Fruit fly (Drosophila melanogaster): ENCODE data around the gene snsl.

Gene snsl

DNA sequence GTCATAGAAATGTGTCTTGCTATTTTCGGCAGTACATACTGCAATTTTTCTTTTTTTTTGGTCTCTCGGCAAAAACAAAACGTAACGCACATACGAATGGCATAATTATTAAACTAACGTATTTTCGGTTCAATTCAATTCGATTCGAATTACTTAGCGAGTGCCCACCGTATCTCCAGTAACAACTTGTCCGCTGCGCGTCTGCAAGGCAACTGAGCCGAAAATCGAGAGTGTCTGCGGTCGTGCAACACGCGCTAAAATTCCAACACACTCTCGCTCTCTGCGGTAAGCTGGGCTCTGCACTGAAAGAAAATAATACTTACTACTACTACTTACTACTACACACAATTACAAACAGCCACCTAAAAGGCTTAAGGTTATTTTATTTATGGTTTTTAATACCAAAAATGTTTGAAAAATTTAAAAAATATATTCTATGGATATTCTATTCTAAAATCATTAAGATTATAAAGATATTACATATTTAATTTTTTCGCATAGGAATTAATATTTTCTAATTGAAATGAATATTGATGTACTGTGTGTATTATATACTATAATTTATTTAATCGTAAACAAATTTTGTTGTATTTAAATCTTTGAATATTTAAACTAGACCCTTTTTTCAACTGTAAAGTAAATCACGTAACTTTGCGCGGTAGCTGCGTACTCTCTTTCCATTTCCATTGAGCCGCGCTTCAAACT, at the start of gene snsl:
snsl (minus strand) TSS at position 217 of the 705 bp plus-strand sequence.
- TF ChIP-seq usp (GFP tag; optimal IDR thresholded peaks at IDR 0.05) (no peak), EcR (GFP tag; optimal IDR thresholded peaks at IDR 0.05) (no peak), Dll (optimal IDR thresholded peaks at IDR 0.05) (no peak), CG8478 (optimal IDR thresholded peaks at IDR 0.05) (no peak), psq (optimal IDR thresholded peaks at IDR 0.05) (no peak), pan (optimal IDR thresholded peaks at IDR 0.05) (no peak)

DNA sequence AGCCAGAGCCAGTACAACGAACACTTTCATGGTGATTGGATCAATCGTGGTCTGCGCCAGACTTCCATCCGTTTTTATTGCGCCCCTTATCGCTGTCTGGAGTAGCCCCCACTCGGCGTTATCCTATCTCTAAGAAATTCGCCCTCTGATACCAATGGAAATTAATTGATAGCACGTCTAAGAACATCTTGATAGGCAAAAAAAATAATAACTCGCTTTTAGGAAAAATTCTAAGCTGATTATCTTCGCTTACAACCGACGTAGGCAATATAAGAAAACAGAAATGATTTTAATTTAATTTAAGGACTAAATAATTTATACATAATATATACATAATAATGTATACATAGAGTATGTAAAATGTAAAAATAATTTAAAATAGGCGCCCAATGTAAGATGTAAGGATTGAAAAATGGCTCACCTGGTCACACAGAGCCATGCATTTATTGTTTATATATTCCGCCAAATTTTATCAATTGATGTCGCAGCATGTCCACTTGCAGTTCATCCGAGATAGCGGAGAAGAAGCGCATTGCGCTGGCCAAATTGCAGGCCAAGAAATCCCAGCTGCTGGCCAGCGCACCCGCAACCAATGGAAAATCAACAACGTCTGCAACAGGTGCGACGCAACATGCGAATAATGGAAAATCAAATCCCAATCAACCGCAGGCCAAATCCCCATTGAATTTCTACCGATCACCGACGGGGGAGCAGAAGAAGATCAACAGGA, 48.7 kb upstream of the snsl start, which contains the start of the genes Jon25Bi and Marcal1:
Jon25Bi (minus strand) TSS at position 51 of the 730 bp plus-strand sequence.
Marcal1 (plus strand) TSS at position 416 of the 730 bp plus-strand sequence.
- TF ChIP-seq psq (optimal IDR thresholded peaks at IDR 0.05) (no peak), usp (GFP tag; optimal IDR thresholded peaks at IDR 0.05) (no peak), pan (optimal IDR thresholded peaks at IDR 0.05) (no peak), EcR (GFP tag; optimal IDR thresholded peaks at IDR 0.05) (no peak), Dll (optimal IDR thresholded peaks at IDR 0.05) (no peak), CG8478 (optimal IDR thresholded peaks at IDR 0.05) (no peak)

DNA sequence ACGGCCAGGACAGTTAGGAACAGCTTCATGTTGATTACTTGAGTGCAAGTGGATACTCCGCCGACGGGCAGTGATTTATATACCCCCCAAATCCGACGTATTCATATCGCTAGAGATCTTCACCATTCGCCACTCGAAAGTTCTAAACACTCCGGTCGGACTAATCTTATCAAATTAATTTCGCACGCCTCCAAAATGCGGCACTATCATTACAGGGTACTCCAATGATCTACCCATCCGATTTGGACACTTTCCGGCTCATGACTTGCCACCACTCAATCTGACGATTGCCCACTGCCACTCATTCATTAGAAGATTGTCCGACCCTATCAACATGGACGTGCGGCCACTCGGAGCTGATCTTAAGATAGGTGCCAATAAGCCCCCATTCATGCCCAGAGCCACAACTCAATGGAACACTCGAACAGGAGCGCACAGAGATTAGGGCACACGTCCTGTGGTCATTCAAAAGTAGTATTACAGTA, 46.6 kb upstream of the snsl start, which contains the start of gene Jon25Bii:
Jon25Bii (minus strand) TSS at position 51 of the 485 bp plus-strand sequence.
- TF ChIP-seq pan (optimal IDR thresholded peaks at IDR 0.05) (no peak), CG8478 (optimal IDR thresholded peaks at IDR 0.05) (no peak), Dll (optimal IDR thresholded peaks at IDR 0.05) (no peak), EcR (GFP tag; optimal IDR thresholded peaks at IDR 0.05) (no peak), psq (optimal IDR thresholded peaks at IDR 0.05) (no peak), usp (GFP tag; optimal IDR thresholded peaks at IDR 0.05) (no peak)

DNA sequence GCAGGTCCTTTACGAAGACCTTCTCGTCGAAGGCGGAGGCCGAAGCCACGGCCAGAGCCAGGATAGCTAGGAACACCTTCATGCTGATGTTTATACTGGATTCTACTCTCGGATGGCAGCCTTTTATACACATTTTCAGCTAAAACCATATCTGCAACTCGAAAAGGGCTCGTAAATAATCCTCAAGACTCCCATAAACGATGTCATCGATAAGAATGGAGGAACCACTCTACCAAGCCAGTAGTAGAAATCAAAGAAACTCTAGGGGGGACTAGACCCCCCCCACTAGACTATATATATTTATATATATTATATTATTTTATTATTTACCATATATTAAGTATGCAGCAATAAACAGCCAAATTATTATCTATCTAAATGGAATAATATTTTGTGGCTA, 44.1 kb upstream of the snsl start, which contains the start of gene Jon25Biii:
Jon25Biii (minus strand) TSS at position 101 of the 400 bp plus-strand sequence.
- no peak for TF ChIP-seq psq (optimal IDR thresholded peaks at IDR 0.05)

DNA sequence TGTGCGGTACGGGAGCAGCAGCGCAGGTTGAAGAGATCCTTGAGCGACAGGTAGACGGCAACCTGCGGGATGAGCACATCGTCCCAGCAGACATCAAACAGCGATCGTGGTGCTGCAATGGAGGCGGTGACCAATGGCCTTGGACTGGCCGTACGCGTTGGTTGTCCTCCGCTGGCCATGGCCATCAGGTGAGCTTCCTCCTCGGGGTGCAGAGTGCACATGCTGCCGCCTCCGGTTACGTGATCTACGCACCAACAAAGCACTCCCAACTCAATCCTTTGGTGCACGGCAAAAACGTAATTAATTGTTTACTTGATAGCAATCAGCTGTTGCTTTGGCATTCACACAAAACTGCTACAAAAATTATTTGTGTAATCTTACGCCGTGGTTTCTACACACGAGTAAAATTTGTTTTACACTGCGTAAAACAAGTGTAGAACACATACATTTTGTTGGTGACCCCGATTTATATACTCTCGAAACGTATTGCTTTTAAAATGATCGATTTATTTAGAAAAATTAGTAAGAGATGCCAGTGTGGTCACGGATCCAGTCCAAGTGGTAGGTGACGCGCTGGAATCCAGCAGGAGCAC, 43.0 kb upstream of the snsl start, which contains the start of gene jet:
jet (minus strand) TSS at position 332 of the 593 bp plus-strand sequence.
- TF ChIP-seq EcR (GFP tag; optimal IDR thresholded peaks at IDR 0.05): no peak
- TF ChIP-seq Dll (optimal IDR thresholded peaks at IDR 0.05): no peak
- no peak for TF ChIP-seq pan (optimal IDR thresholded peaks at IDR 0.05)
- TF ChIP-seq psq (optimal IDR thresholded peaks at IDR 0.05): no peak
- no peak for TF ChIP-seq CG8478 (optimal IDR thresholded peaks at IDR 0.05)
- TF ChIP-seq usp (GFP tag; optimal IDR thresholded peaks at IDR 0.05): no peak

DNA sequence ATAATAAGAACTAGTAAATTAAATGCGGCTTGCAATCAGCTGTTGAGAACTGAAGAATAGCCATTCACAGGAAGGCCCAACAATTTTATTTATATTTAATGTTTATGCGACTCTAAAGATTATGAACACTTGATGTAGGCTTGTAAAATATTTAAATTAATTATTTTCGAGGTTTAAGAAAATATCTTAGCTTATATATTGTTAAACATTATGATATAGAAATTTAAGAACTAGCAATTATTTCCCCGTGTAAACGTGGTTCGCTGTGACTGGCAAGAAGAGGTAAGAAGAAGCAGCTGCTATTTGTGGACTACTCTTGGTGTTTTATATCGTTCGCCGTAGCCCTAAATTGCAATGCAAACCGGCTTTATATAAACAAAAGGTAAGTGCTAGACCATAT, 38.7 kb upstream of the snsl start, which contains the start of the genes mRpL24 and betaggt-I:
mRpL24 (minus strand) TSS at position 62 of the 400 bp plus-strand sequence.
betaggt-I (plus strand) TSS at position 280 of the 400 bp plus-strand sequence.
- no peak for TF ChIP-seq CG8478 (optimal IDR thresholded peaks at IDR 0.05)

DNA sequence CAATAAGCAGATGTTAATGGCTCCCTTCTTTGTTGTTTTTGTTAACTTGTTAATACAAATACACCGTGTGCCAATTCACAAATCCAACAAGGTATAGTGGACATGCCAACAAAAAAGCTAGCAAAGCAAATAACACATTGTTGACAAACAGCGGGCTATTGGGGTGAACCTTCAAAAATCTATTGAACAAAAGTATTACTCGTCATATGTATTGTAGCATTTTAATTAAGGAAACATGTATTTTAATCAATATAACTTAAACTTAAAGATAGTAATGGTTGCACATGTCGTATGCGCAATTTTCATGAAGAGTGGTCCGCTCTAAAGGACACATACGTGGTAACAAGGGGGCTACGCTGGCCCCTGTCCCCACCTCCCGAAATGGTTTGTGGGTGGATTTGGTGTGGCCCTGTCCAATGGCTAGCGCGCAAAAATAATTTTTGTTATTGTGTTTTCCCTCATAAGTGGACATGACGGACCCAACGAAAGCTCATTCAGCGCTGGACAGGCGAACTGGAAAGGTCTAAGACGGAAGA, 35.8 kb upstream of the snsl start, which contains the start of gene synr:
synr (plus strand) TSS at position 486 of the 536 bp plus-strand sequence.
- TF ChIP-seq Dll (optimal IDR thresholded peaks at IDR 0.05) (no peak), pan (optimal IDR thresholded peaks at IDR 0.05) (no peak), usp (GFP tag; optimal IDR thresholded peaks at IDR 0.05) (no peak), EcR (GFP tag; optimal IDR thresholded peaks at IDR 0.05) (no peak), psq (optimal IDR thresholded peaks at IDR 0.05) (no peak), CG8478 (optimal IDR thresholded peaks at IDR 0.05) (no peak)

DNA sequence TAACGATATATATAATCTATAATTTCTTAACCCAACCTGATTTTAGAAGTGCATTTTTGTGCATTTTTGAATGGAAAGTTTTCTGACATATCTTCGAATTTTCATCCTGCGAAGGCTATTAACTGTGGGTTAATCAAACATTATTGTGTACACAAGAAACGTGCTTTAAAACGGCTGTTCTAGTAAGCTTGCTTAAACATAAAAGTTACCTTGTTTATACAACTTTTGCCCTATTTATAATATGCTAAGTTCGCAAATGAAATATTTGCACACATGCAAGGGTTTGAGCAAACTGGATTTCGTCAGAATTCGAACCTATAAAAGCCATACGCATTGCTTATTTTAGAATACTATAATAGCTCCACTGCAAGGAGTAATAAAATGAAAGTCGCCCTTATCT, 30.5 kb upstream of the snsl start, which contains the start of gene Sgs1:
Sgs1 (plus strand) TSS at position 350 of the 400 bp plus-strand sequence.
- no peak for TF ChIP-seq pan (optimal IDR thresholded peaks at IDR 0.05)
- no peak for TF ChIP-seq usp (GFP tag; optimal IDR thresholded peaks at IDR 0.05)
- no peak for TF ChIP-seq Dll (optimal IDR thresholded peaks at IDR 0.05)
- TF ChIP-seq CG8478 (optimal IDR thresholded peaks at IDR 0.05): no peak
- TF ChIP-seq EcR (GFP tag; optimal IDR thresholded peaks at IDR 0.05): no peak
- TF ChIP-seq psq (optimal IDR thresholded peaks at IDR 0.05): no peak

DNA sequence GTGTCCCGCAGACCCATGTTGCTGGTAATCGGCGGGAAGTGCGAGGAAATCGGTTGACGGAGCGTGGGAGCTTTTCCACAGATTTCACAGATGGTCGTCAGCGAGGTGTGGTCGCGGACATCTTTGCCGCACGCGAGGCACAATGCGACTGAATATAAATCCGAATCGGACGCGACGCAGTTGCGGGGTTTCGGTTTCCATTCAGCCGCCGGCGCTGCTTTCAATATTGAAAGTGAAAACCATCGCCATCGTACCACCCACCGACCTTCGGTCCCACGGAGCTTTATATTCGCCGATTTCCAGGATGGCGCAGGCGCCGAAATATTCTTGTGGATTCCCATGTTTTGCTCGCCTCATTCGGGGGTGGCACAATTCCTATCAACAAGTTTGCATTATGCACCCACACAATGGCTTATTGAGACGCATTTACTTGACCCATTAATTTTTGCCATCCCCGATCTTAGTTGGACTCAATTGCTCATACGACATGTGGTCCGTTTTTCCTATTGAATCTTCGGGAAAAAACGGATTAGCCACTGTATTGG, 29.8 kb upstream of the snsl start, which contains the start of gene hoe2:
hoe2 (minus strand) TSS at position 126 of the 545 bp plus-strand sequence.
- no peak for TF ChIP-seq CG8478 (optimal IDR thresholded peaks at IDR 0.05)
- TF ChIP-seq EcR (GFP tag; optimal IDR thresholded peaks at IDR 0.05): no peak

DNA sequence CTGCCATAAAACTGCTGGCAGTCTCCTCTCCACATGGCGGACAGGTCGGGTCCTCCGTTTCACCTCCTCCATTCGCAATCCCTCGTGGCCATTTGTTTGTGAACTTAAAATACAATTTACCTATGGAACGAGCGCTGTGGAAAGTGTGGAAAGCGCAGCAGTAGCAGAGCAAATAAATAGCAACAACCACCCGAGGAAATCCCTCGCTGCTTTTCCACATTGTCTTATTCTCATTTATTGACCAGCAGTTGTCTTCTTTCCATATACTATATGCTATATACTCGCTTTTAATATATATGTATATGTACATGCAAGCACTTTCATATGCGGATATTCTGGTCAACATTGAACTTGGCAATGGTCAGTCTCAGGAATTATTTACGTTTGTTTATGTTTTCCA, 25.7 kb upstream of the snsl start, which contains the start of gene hoe1:
hoe1 (minus strand) TSS at position 101 of the 400 bp plus-strand sequence.
- TF ChIP-seq CG8478 (optimal IDR thresholded peaks at IDR 0.05) (no peak), psq (optimal IDR thresholded peaks at IDR 0.05) (no peak), usp (GFP tag; optimal IDR thresholded peaks at IDR 0.05) (no peak), pan (optimal IDR thresholded peaks at IDR 0.05) (no peak), Dll (optimal IDR thresholded peaks at IDR 0.05) (no peak), EcR (GFP tag; optimal IDR thresholded peaks at IDR 0.05) (no peak)

DNA sequence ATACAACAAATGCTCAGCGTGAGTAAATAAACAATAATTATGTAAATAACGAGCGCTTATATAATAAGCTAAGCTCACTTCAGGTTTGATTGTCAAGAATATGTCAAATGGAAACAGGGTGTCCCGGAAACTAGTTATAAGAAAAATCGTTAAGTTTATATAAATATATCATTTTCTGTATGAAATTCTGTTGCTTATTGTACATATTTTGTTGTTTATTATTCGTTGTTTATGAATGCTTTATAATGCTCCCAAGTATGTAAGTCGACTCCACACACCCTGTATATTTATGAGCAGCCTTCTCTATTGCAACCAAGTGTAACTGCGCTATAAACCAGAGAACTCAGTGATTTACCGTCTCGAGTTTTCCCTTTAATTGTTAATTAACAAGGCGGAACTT, 24.0 kb upstream of the snsl start:
- TF ChIP-seq pan (optimal IDR thresholded peaks at IDR 0.05) (no peak), EcR (GFP tag; optimal IDR thresholded peaks at IDR 0.05) (no peak), Dll (optimal IDR thresholded peaks at IDR 0.05) (no peak), CG8478 (optimal IDR thresholded peaks at IDR 0.05) (no peak), psq (optimal IDR thresholded peaks at IDR 0.05) (no peak), usp (GFP tag; optimal IDR thresholded peaks at IDR 0.05) (no peak)

Data from whole organism.